Worm (Caenorhabditis elegans) whole organism, L4/young adult: ENCODE data around the gene ops-1.
"Not testable (repeated sequence)": the region's sequence is repeated elsewhere in the genome, so short reads cannot be mapped to it uniquely, and the experiment has no call there.

Experiments
- W03F9.2 ChIP-seq: fragments of 150-350 bp; optimal IDR thresholded peaks from 2 replicates; lab custom pipeline; 2014; ENCODE audit warnings: missing biosample characterization, missing genetic modification characterization
- dao-5 ChIP-seq: sonication (generic microtip); optimal IDR thresholded peaks from 2 replicates; lab custom pipeline; 2016; ENCODE audit warnings: missing genotype, missing genetic modification characterization, moderate library complexity, missing compliant biosample characterization
- him-1 ChIP-seq: sonication (generic microtip); optimal IDR thresholded peaks from 2 replicates; lab custom pipeline; 2016; ENCODE audit warnings: missing genotype, missing genetic modification reagents, missing genetic modification characterization, missing compliant biosample characterization

ops-1 gene

ce11 chrIV:6258967-6259366, 25.2 kb downstream of the ops-1 start:
- TF ChIP-seq dao-5 (tag; lab: Kevin White, UChicago) (no peak), W03F9.2 (tag; lab: Kevin White, UChicago) (no peak), him-1 (no peak)

ce11 chrIV:6254635-6255034, 29.5 kb downstream of the ops-1 start, which contains the start of gene T13A10.64:
Gene T13A10.64, plus strand, starts transcription at chrIV:6254935.
- TF ChIP-seq him-1 (no peak), W03F9.2 (tag; lab: Kevin White, UChicago) (no peak), dao-5 (tag; lab: Kevin White, UChicago) (no peak)

ce11 chrIV:6253000-6253399, 31.2 kb downstream of the ops-1 start, which contains the start of gene T13A10.2:
Gene T13A10.2, plus strand, starts transcription at chrIV:6253300.
- TF ChIP-seq W03F9.2 (tag; lab: Kevin White, UChicago); dao-5 (tag; lab: Kevin White, UChicago); him-1: not testable (repeated sequence)

ce11 chrIV:6249591-6249990, 34.6 kb downstream of the ops-1 start, which contains the start of gene F58F9.1:
Gene F58F9.1, plus strand, starts transcription at chrIV:6249841.
- TF ChIP-seq dao-5 (tag; lab: Kevin White, UChicago) (no peak), him-1 (no peak), W03F9.2 (tag; lab: Kevin White, UChicago) (no peak)

ce11 chrIV:6248486-6248885, 35.7 kb downstream of the ops-1 start, which contains the start of gene acox-3:
Gene acox-3, minus strand, starts transcription at chrIV:6248492.
- no peak for TF ChIP-seq him-1
- TF ChIP-seq W03F9.2 (tag; lab: Kevin White, UChicago), result no peak
- TF ChIP-seq dao-5 (tag; lab: Kevin White, UChicago), result no peak

DNA sequence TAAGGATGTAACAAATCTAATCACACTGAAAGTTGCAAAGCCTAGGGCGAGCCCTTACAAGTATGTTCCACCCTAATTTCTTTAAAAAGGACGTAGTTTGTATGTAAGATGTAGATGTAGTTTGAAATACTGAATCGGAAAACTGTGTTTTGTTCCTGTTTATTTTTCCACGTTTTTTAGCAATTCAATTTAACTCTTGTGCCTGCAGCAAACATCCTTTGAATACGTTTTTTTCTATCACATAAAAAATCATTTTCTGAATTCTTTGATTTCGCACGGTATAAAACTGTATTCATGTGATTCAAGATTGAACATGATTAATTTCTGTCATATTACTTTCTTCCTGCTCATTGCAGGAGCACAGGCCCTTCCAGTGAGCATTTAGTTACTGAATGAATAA, 44.2 kb downstream of the ops-1 start, which contains the start of gene F58F9.9:
Gene F58F9.9, plus strand, starts transcription at position 301 of the 400 bp plus-strand sequence.
- TF ChIP-seq him-1 (no peak), dao-5 (tag; lab: Kevin White, UChicago) (no peak), W03F9.2 (tag; lab: Kevin White, UChicago) (no peak)

DNA sequence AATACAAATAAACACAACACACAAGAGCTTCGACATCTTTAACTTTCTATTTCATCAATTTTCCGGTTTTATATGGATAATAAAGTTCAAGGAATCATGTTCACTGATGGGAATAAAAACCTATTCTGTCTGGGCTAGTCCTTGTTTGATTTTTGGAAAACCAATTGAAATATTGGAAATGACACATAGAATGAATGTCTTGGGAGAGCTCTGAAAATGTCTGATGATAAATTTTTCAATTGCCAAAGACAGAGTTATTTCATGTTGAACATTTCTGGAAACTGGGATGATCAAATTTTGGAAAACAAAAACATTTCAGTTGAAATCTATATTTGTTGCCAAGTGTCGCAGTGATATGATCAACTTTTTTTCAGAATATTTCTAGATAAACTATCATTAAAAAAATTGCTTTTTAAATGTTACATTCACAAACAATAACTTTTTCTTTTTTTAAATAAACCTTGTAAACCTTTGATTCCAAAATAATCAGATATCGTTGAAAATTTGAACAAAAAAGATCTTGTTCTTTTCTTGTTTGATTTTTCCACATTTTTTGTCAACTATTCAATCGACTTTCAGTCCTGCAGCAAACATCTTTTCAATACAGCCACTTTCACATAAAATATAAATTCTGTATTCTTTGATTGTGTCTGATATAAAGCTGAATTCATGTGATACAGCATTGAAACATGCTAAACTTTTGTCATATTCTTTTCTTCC, 46.5 kb downstream of the ops-1 start, which contains the start of the genes F58F9.6 and F58F9.8:
Gene F58F9.6, minus strand, starts transcription at position 101 of the 720 bp plus-strand sequence.
Gene F58F9.8, plus strand, starts transcription at position 670 of the 720 bp plus-strand sequence.
- no peak for TF ChIP-seq dao-5 (tag; lab: Kevin White, UChicago)
- no peak for TF ChIP-seq him-1
- no peak for TF ChIP-seq W03F9.2 (tag; lab: Kevin White, UChicago)
